Worm (Caenorhabditis elegans): ENCODE data around the gene F46F5.7.
"Not testable (repeated sequence)": the region's sequence is repeated elsewhere in the genome, so short reads cannot be mapped to it uniquely, and the experiment has no call there.

Gene F46F5.7

DNA sequence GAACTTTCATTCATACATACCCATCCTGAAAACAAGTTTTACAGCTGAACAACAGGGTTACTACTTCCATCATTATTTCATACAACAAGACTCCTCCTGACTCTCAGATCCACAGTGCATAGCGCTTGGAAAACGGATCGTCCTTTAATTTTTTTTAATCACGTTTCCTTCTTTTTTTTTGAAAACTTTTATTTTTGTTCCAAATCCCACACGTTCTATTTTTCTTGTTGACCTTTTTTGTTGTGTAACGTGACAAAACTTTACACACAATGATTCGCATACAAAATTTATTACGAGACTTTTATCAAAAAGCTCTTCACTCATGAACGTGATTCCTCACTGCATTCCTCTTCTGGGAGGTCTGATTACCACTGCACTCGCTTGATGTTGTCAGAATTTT lies 19.7 kb upstream of the F46F5.7 start, which contains the start of gene clc-33:
clc-33 (plus strand) TSS at position 301 of the 400 bp plus-strand sequence.
- TF ChIP-seq nhr-21 (tag; optimal IDR thresholded peaks at IDR 0.05) = no peak
- no peak for TF ChIP-seq lin-11 (tag; optimal IDR thresholded peaks at IDR 0.05)
- no peak for TF ChIP-seq ZK546.5 (tag; optimal IDR thresholded peaks at IDR 0.05)

DNA sequence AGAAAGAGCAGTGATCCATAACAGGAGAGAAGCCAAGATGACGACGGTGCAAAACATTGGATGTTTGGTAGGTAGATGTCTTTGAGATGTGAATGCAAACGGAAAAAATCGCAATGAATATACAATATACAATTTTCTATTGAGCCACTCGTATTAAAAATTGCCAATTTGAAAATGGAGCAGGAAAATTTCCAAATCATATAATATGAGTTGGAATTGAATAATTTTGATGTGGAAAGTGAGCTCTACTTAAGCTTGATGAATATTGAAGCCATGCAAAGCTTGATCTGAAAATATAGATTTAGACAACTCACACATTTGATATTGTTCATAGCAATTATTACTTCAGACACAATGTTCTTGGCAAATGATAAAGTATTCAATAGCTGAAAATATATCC lies 18.0 kb upstream of the F46F5.7 start, which contains the start of gene F28A10.8:
F28A10.8 (minus strand) TSS at position 101 of the 400 bp plus-strand sequence.
- TF ChIP-seq mdl-1 (tag; optimal IDR thresholded peaks at IDR 0.05) = no peak
- TF ChIP-seq lsy-2 (tag; optimal IDR thresholded peaks at IDR 0.05) = no peak
- no peak for TF ChIP-seq nhr-21 (tag; optimal IDR thresholded peaks at IDR 0.05)
- no peak for TF ChIP-seq snpc-4 (tag; optimal IDR thresholded peaks at IDR 0.05)
- no peak for TF ChIP-seq elt-3 (tag; optimal IDR thresholded peaks at IDR 0.05)
- no peak for TF ChIP-seq unc-55 (GFP tag; optimal IDR thresholded peaks at IDR 0.05)

ce11 chrII:825521-825920 lies 5.1 kb upstream of the F46F5.7 start, which contains the start of gene F28A10.1:
TSS of gene F28A10.1 (plus strand) at chrII:825821.
- no peak for TF ChIP-seq alr-1 (tag; optimal IDR thresholded peaks at IDR 0.05)
- no peak for TF ChIP-seq lin-13 (GFP tag; optimal IDR thresholded peaks at IDR 0.05)
- no peak for TF ChIP-seq aly-2 (tag; optimal IDR thresholded peaks at IDR 0.05)
- TF ChIP-seq elt-1 (tag; optimal IDR thresholded peaks at IDR 0.05) = no peak
- TF ChIP-seq ZK546.5 (tag; optimal IDR thresholded peaks at IDR 0.05) = no peak
- no peak for TF ChIP-seq snpc-4 (tag; optimal IDR thresholded peaks at IDR 0.05)
- no peak for TF ChIP-seq unc-39 (tag; optimal IDR thresholded peaks at IDR 0.05)
- no peak for TF ChIP-seq lin-39 (tag; optimal IDR thresholded peaks at IDR 0.05)
- no peak for TF ChIP-seq mab-5 (tag; optimal IDR thresholded peaks at IDR 0.05)
- no peak for TF ChIP-seq mdl-1 (tag; optimal IDR thresholded peaks at IDR 0.05)
- TF ChIP-seq crh-2 (tag; optimal IDR thresholded peaks at IDR 0.05) = no peak
- no peak for TF ChIP-seq elt-3 (tag; optimal IDR thresholded peaks at IDR 0.05)
- no peak for TF ChIP-seq unc-55 (GFP tag; optimal IDR thresholded peaks at IDR 0.05)
- TF ChIP-seq nhr-129 (tag; optimal IDR thresholded peaks at IDR 0.05) = no peak
- TF ChIP-seq lin-11 (tag; optimal IDR thresholded peaks at IDR 0.05) = no peak
- no peak for TF ChIP-seq unc-62 (GFP tag; optimal IDR thresholded peaks at IDR 0.05)
- TF ChIP-seq ceh-16 (tag; optimal IDR thresholded peaks at IDR 0.05) = no peak
- no peak for TF ChIP-seq R02D3.7 (tag; optimal IDR thresholded peaks at IDR 0.05)
- no peak for TF ChIP-seq peb-1 (tag; optimal IDR thresholded peaks at IDR 0.05)

DNA sequence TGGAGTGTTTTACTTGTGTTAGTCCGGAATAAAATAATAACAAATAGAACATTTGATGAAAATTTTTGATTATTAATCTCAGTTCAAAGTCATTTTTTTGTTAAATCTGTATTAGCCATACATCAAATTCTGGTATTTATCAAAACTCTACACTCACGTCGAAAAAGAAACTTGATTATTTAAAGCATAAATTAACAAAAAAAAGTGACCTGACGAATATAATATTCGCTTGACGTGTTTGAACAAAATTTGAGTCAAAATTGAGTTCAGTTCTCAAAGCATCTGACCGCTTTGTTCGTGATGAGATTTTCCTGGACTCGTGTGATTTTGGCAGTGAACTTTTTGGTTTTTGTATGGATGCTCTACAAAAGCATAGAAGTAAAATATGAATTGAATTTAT lies 3.1 kb upstream of the F46F5.7 start, which contains the start of gene F46F5.10:
F46F5.10 (plus strand) TSS at position 301 of the 400 bp plus-strand sequence.
- TF ChIP-seq C34F6.9 (tag; optimal IDR thresholded peaks at IDR 0.05) (no peak), nhr-237 (tag; optimal IDR thresholded peaks at IDR 0.05) (no peak), F13H6.1 (tag; optimal IDR thresholded peaks at IDR 0.05) (no peak), zag-1 (tag; optimal IDR thresholded peaks at IDR 0.05) (no peak), mbf-1 (tag; optimal IDR thresholded peaks at IDR 0.05) (no peak), nhr-23 (tag; optimal IDR thresholded peaks at IDR 0.05) (no peak), sma-9 (GFP tag; optimal IDR thresholded peaks at IDR 0.05) (no peak), sma-9 (tag; optimal IDR thresholded peaks at IDR 0.05) (no peak), sem-4 (tag; optimal IDR thresholded peaks at IDR 0.05) (no peak), ZK546.5 (tag; optimal IDR thresholded peaks at IDR 0.05) (no peak), ama-1 (optimal IDR thresholded peaks at IDR 0.05) (no peak), unc-55 (GFP tag; optimal IDR thresholded peaks at IDR 0.05) (no peak), elt-1 (tag; optimal IDR thresholded peaks at IDR 0.05) (no peak), nhr-11 (tag; optimal IDR thresholded peaks at IDR 0.05) (no peak), unc-39 (tag; optimal IDR thresholded peaks at IDR 0.05) (no peak), unc-62 (GFP tag; optimal IDR thresholded peaks at IDR 0.05) (no peak), alr-1 (tag; optimal IDR thresholded peaks at IDR 0.05) (no peak), ztf-1 (GFP tag; conservative IDR thresholded peaks at IDR 0.05) (no peak), ztf-4 (tag; optimal IDR thresholded peaks at IDR 0.05) (no peak), nhr-10 (tag; optimal IDR thresholded peaks at IDR 0.05) (no peak)

- not testable (repeated sequence) for TF ChIP-seq skn-1, mbf-1, sem-4 (tag; optimal IDR thresholded peaks at IDR 0.05)
Measured at ce11 chrII:822730-823129, 2.3 kb upstream of the F46F5.7 start, which contains the start of gene msrp-4. TSS of gene msrp-4 (minus strand) at chrII:822830.
